Worm (Caenorhabditis elegans): ENCODE data around the gene bcl-7.

Gene bcl-7

DNA sequence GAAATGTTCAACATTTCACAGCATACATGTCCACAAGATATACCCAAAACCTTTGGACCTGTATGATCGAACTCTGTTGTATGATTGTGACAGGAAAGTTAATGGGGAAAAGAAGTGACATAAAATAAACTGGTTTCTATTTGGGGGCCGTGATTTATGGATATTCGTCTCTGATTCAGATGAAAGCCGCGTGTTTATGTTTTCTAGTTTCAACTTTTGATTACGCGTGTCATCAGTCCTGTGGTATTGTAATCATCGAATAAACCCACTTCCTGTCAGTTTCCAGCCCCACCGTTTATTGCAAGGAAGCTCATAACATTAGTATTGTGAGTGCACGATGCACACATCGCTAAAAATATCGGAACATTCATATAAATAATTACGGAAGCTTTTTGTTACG is 3.6 kb upstream of the bcl-7 start (continued):
- TF ChIP-seq R02D3.7 (tag; optimal IDR thresholded peaks at IDR 0.05), result no peak
- no peak for TF ChIP-seq unc-39 (tag; optimal IDR thresholded peaks at IDR 0.05)
- TF ChIP-seq ceh-32 (tag; optimal IDR thresholded peaks at IDR 0.05; ENCODE audit: poor library complexity), result no peak
- TF ChIP-seq egl-43 (GFP tag; IDR thresholded peaks at IDR 0.05), result no peak
- TF ChIP-seq daf-19 (GFP tag; conservative IDR thresholded peaks at IDR 0.05), result no peak
- no peak for TF ChIP-seq tag-97 (GFP tag; IDR thresholded peaks at IDR 0.05)
- TF ChIP-seq lsy-2 (tag; optimal IDR thresholded peaks at IDR 0.05), result peak in 1 of 2 experiments; percentile 6
- no peak for TF ChIP-seq fos-1 (tag; optimal IDR thresholded peaks at IDR 0.05)
- no peak for TF ChIP-seq sdz-12 (GFP tag; optimal IDR thresholded peaks at IDR 0.05)
- no peak for TF ChIP-seq F44E2.7 (GFP tag; IDR thresholded peaks at IDR 0.05)
- no peak for TF ChIP-seq mdt-29 (GFP tag; IDR thresholded peaks at IDR 0.05)
- no peak for TF ChIP-seq nhr-237 (tag; optimal IDR thresholded peaks at IDR 0.05)
- no peak for TF ChIP-seq hif-1 (tag; optimal IDR thresholded peaks at IDR 0.05)
- TF ChIP-seq daf-8 (GFP tag; IDR thresholded peaks at IDR 0.05), result no peak
- no peak for TF ChIP-seq vab-7 (GFP tag; IDR thresholded peaks at IDR 0.05)
- no peak for TF ChIP-seq spr-3 (GFP tag; optimal IDR thresholded peaks at IDR 0.05)
- TF ChIP-seq arid-1 (GFP tag; conservative IDR thresholded peaks at IDR 0.05), result no peak
- TF ChIP-seq attf-4 (tag; optimal IDR thresholded peaks at IDR 0.05), result no peak
- TF ChIP-seq madf-5 (GFP tag; IDR thresholded peaks at IDR 0.05), result no peak
- TF ChIP-seq ceh-28 (tag; optimal IDR thresholded peaks at IDR 0.05), result no peak
- TF ChIP-seq nhr-48 (tag; optimal IDR thresholded peaks at IDR 0.05), result peak; percentile 15
- TF ChIP-seq Y75B8A.6 (GFP tag; IDR thresholded peaks at IDR 0.05), result no peak
- no peak for TF ChIP-seq lin-15B (tag; optimal IDR thresholded peaks at IDR 0.05)
- no peak for TF ChIP-seq T20F7.1 (GFP tag; optimal IDR thresholded peaks at IDR 0.05)
- TF ChIP-seq saeg-2 (GFP tag; IDR thresholded peaks at IDR 0.05), result no peak
- TF ChIP-seq ceh-20 (GFP tag; IDR thresholded peaks at IDR 0.05), result no peak
- no peak for TF ChIP-seq aly-2 (tag; optimal IDR thresholded peaks at IDR 0.05)
- TF ChIP-seq nhr-25 (tag; optimal IDR thresholded peaks at IDR 0.05; ENCODE audit: borderline replicate concordance, insufficient read depth), result no peak
- TF ChIP-seq cey-2 (tag; optimal IDR thresholded peaks at IDR 0.05; ENCODE audit: borderline replicate concordance, insufficient read depth), result no peak
- no peak for TF ChIP-seq dmd-9 (GFP tag; IDR thresholded peaks at IDR 0.05)
- TF ChIP-seq dpl-1 (GFP tag; optimal IDR thresholded peaks at IDR 0.05), result no peak
- peak; percentile 50 for TF ChIP-seq mxl-3 (GFP tag; optimal IDR thresholded peaks at IDR 0.05)
- TF ChIP-seq mdl-1 (tag; optimal IDR thresholded peaks at IDR 0.05), result peak in 1 of 2 experiments; percentile 59
- TF ChIP-seq nhr-10 (tag; optimal IDR thresholded peaks at IDR 0.05), result no peak
- TF ChIP-seq nhr-41 (GFP tag; IDR thresholded peaks at IDR 0.05), result no peak
- no peak for TF ChIP-seq tra-1 (GFP tag; IDR thresholded peaks at IDR 0.05)
- TF ChIP-seq nhr-6 (tag; optimal IDR thresholded peaks at IDR 0.05), result no peak
- TF ChIP-seq D1046.2 (GFP tag; IDR thresholded peaks at IDR 0.05), result no peak
- no peak for TF ChIP-seq lim-7 (GFP tag; IDR thresholded peaks at IDR 0.05)
- no peak for TF ChIP-seq nhr-76 (tag; optimal IDR thresholded peaks at IDR 0.05)
- no peak for TF ChIP-seq Y48G9A.11 (GFP tag; IDR thresholded peaks at IDR 0.05)
- TF ChIP-seq php-3 (GFP tag; IDR thresholded peaks at IDR 0.05), result 0 out of 2 replicates have a peak, but pooled peaks have one; percentile 24
- TF ChIP-seq madf-9 (GFP tag; conservative IDR thresholded peaks at IDR 0.05), result no peak
- TF ChIP-seq F37D6.2 (tag; optimal IDR thresholded peaks at IDR 0.05), result no peak
- no peak for TF ChIP-seq gei-8 (GFP tag; optimal IDR thresholded peaks at IDR 0.05)
- TF ChIP-seq nhr-102 (tag; optimal IDR thresholded peaks at IDR 0.05), result no peak
- no peak for TF ChIP-seq nhr-42 (GFP tag; IDR thresholded peaks at IDR 0.05)
- no peak for TF ChIP-seq lir-3 (tag; optimal IDR thresholded peaks at IDR 0.05)
- TF ChIP-seq Y105C5A.15 (GFP tag; IDR thresholded peaks at IDR 0.05), result no peak
- TF ChIP-seq ztf-11 (tag; optimal IDR thresholded peaks at IDR 0.05), result no peak
- no peak for TF ChIP-seq mes-2 (tag; optimal IDR thresholded peaks at IDR 0.05; ENCODE audit: poor library complexity, severe bottlenecking)
- no peak for TF ChIP-seq ama-1 (optimal IDR thresholded peaks at IDR 0.05)

Measured in whole organism, L4 larva.